Fruit fly (Drosophila melanogaster): ENCODE data around the gene CG17734.
A peak's percentile ranks its signal among the peaks of the same experiment; 100 is the strongest.

CG17734 gene

DNA sequence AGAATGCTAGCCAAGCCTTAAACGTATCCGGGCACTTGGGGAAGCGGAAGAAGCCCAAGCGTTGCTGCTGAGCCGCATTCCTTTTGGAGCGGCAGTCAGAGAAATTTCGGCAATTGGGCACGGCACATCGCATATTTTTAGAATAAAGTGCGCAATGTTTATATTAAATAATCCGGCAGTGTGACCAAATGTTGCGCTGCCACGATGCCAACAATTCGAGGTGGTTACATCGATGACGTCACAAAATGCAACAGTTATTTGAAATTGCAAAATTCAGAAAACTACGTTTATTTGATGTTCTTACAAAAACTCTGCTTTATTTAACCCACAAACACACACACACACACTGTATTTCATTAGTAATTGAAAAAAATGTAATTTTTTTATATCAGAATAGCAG lies 23.9 kb downstream of the CG17734 start, which contains the start of gene CG6689 (continued):
- TF ChIP-seq Bgb (GFP tag; IDR thresholded peaks at IDR 0.05; ENCODE audit: partially characterized antibody) (peak; percentile 32; the same call in 1 of the 2 replicates), CG12071 (GFP tag; optimal IDR thresholded peaks at IDR 0.05) (no peak), gt (GFP tag; IDR thresholded peaks at IDR 0.05) (no peak), CG10543 (GFP tag; optimal IDR thresholded peaks at IDR 0.05) (no peak), jigr1 (GFP tag; IDR thresholded peaks at IDR 0.05) (no peak), CrebB (tag; optimal IDR thresholded peaks at IDR 0.05) (peak; percentile 8), zfh2 (GFP tag; optimal IDR thresholded peaks at IDR 0.05) (peak; percentile 10), Hsf (GFP tag; optimal IDR thresholded peaks at IDR 0.05) (no peak), ase (GFP tag; IDR thresholded peaks at IDR 0.05) (no peak), Six4 (GFP tag; optimal IDR thresholded peaks at IDR 0.05) (no peak), gcm (GFP tag; optimal IDR thresholded peaks at IDR 0.05) (no peak), aop (GFP tag; IDR thresholded peaks at IDR 0.05) (no peak), HmgD (GFP tag; optimal IDR thresholded peaks at IDR 0.05) (no peak), danr (GFP tag; IDR thresholded peaks at IDR 0.05) (no peak), CG43689 (GFP tag; IDR thresholded peaks at IDR 0.05) (no peak), wdn (GFP tag; IDR thresholded peaks at IDR 0.05) (no peak), CG33213 (GFP tag; optimal IDR thresholded peaks at IDR 0.05) (peak; percentile 9), CG2875 (GFP tag; optimal IDR thresholded peaks at IDR 0.05) (no peak), CG6791 (GFP tag; IDR thresholded peaks at IDR 0.05; ENCODE audit: partially characterized antibody) (no peak), ash1 (GFP tag; optimal IDR thresholded peaks at IDR 0.05) (no peak), Med (GFP tag) (peak; percentile 88), Myb (GFP tag; optimal IDR thresholded peaks at IDR 0.05) (peak; percentile 86), CG16779 (GFP tag; IDR thresholded peaks at IDR 0.05) (no peak), CG14710 (tag; optimal IDR thresholded peaks at IDR 0.05) (peak; percentile 47), CG1603 (tag; optimal IDR thresholded peaks at IDR 0.05) (peak; percentile 51), eyg (GFP tag; optimal IDR thresholded peaks at IDR 0.05) (no peak), CG31365 (tag; optimal IDR thresholded peaks at IDR 0.05) (no peak), CTCF (GFP tag; optimal IDR thresholded peaks at IDR 0.05) (peak; percentile 12), slou (GFP tag; optimal IDR thresholded peaks at IDR 0.05) (no peak), CG7357 (GFP tag; IDR thresholded peaks at IDR 0.05) (no peak; the same call in 2 of the 3 replicates), CG34422 (GFP tag; IDR thresholded peaks at IDR 0.05) (peak; percentile 41; the same call in 1 of the 3 replicates), CG3847 (GFP tag; IDR thresholded peaks at IDR 0.05) (no peak), jing (GFP tag; optimal IDR thresholded peaks at IDR 0.05) (no peak), grn (GFP tag; optimal IDR thresholded peaks at IDR 0.05) (no peak), da (GFP tag; optimal IDR thresholded peaks at IDR 0.05) (no peak), row (GFP tag; IDR thresholded peaks at IDR 0.05) (peak; percentile 92), insv (GFP tag; optimal IDR thresholded peaks at IDR 0.05) (no peak), tin (GFP tag; optimal IDR thresholded peaks at IDR 0.05) (no peak), MBD-R2 (GFP tag; IDR thresholded peaks at IDR 0.05) (peak; percentile 94), mld (GFP tag; IDR thresholded peaks at IDR 0.05; ENCODE audit: partially characterized antibody) (no peak), Hmr (GFP tag; optimal IDR thresholded peaks at IDR 0.05) (peak; percentile 31), gem (tag; optimal IDR thresholded peaks at IDR 0.05) (peak; percentile 16), CG13287 (GFP tag; IDR thresholded peaks at IDR 0.05; ENCODE audit: partially characterized antibody) (peak; percentile 36; the same call in 1 of the 2 replicates), Dek (tag; optimal IDR thresholded peaks at IDR 0.05) (peak; percentile 28), sim (GFP tag; IDR thresholded peaks at IDR 0.05) (no peak), CG33557 (GFP tag; optimal IDR thresholded peaks at IDR 0.05) (no peak), Dip2 (GFP tag; IDR thresholded peaks at IDR 0.05) (no peak), Xbp1 (GFP tag; optimal IDR thresholded peaks at IDR 0.05) (no peak), hth (optimal IDR thresholded peaks at IDR 0.05) (no peak), Spps (tag; optimal IDR thresholded peaks at IDR 0.05) (no peak), CG13775 (GFP tag; optimal IDR thresholded peaks at IDR 0.05) (peak; percentile 26), CG12659 (GFP tag; optimal IDR thresholded peaks at IDR 0.05) (peak; percentile 55), crc (GFP tag; optimal IDR thresholded peaks at IDR 0.05) (no peak)
